Worm (Caenorhabditis elegans): ENCODE measurements around the gene Y25C1A.14.

ce11 chrII:3118907-3119382 lies 22.2 kb upstream of the Y25C1A.14 start, which contains the start of gene T10D4.6:
- TF ChIP-seq flt-1 (GFP tag; IDR thresholded peaks at IDR 0.05) = no peak
- no peak for TF ChIP-seq med-1 (GFP tag; optimal IDR thresholded peaks at IDR 0.05; ENCODE audit: insufficient read depth)
- TF ChIP-seq klf-2 (GFP tag; conservative IDR thresholded peaks at IDR 0.05) = no peak
